Worm (Caenorhabditis elegans) whole organism, early embryonic: Measurements from ENCODE around the gene F12F6.1.

Experiments
- B0310.2 ChIP-seq: sonication (generic microtip); optimal IDR thresholded peaks from 2 replicates; lab custom pipeline; 2016; ENCODE audit warnings: mild to moderate bottlenecking, missing genetic modification characterization, missing compliant biosample characterization
- F13C5.2 ChIP-seq: sonication (generic microtip); optimal IDR thresholded peaks from 2 replicates; lab custom pipeline; 2017; ENCODE audit warnings: mild to moderate bottlenecking, missing genetic modification characterization, inconsistent platforms, missing compliant biosample characterization
- aly-1 ChIP-seq: sonication (generic microtip); optimal IDR thresholded peaks from 2 replicates; lab custom pipeline; 2016; ENCODE audit warnings: missing genetic modification characterization, missing compliant biosample characterization
- ama-1 ChIP-seq: fragments of 150-350 bp; optimal IDR thresholded peaks from 2 replicates; lab custom pipeline; 2014
- ceh-13 ChIP-seq: fragments of 200-800 bp; sonication (Bioruptor generic); optimal IDR thresholded peaks from 2 replicates; lab custom pipeline; 2018; ENCODE audit warnings: mild to moderate bottlenecking, missing genetic modification characterization, missing compliant biosample characterization
- ceh-36 ChIP-seq: sonication (generic microtip); optimal IDR thresholded peaks from 2 replicates; lab custom pipeline; 2016; ENCODE audit warnings: missing genetic modification characterization, inconsistent platforms, missing compliant biosample characterization
- ets-7 ChIP-seq: sonication (generic microtip); optimal IDR thresholded peaks from 2 replicates; lab custom pipeline; 2016; ENCODE audit warnings: missing genotype, missing genetic modification characterization, missing compliant biosample characterization
- flt-1 ChIP-seq: fragments of 200-800 bp; sonication (Bioruptor generic); IDR thresholded peaks from 2 replicates; pipeline ENCODE4 v1.3.6; 2022; ENCODE audit warnings: missing genetic modification characterization, missing compliant biosample characterization
- hmbx-1 ChIP-seq: sonication (generic microtip); optimal IDR thresholded peaks from 2 replicates; lab custom pipeline; 2016; ENCODE audit warnings: mild to moderate bottlenecking, missing genetic modification characterization, missing compliant biosample characterization
- hmg-4 ChIP-seq: fragments of 200-800 bp; sonication (Bioruptor generic); optimal IDR thresholded peaks from 2 replicates; lab custom pipeline; 2018; ENCODE audit warnings: mild to moderate bottlenecking, missing genetic modification characterization, missing compliant biosample characterization
- hnd-1 ChIP-seq: sonication (generic microtip); optimal IDR thresholded peaks from 2 replicates; lab custom pipeline; 2016; ENCODE audit warnings: missing genetic modification characterization, missing compliant biosample characterization
- pes-1 ChIP-seq: fragments of 200-800 bp; sonication (Bioruptor generic); IDR thresholded peaks from 2 replicates; pipeline ENCODE4 v1.3.6; 2022; ENCODE audit warnings: missing genetic modification reagents, missing genetic modification characterization, missing compliant biosample characterization
- scrt-1 ChIP-seq: fragments of 200-800 bp; sonication (Bioruptor generic); IDR thresholded peaks from 2 replicates; pipeline ENCODE4 v1.3.6; 2022; ENCODE audit warnings: missing genetic modification characterization, missing compliant biosample characterization
- sea-1 ChIP-seq: fragments of 200-800 bp; sonication (Bioruptor generic); conservative IDR thresholded peaks from 2 replicates; pipeline ENCODE4 v1.3.6; 2022; ENCODE audit warnings: missing genetic modification characterization, missing compliant biosample characterization
- tbx-11 ChIP-seq: fragments of 200-800 bp; sonication (Bioruptor generic); IDR thresholded peaks from 2 replicates; pipeline ENCODE4 v1.3.6; 2022; ENCODE audit warnings: missing genetic modification characterization, missing compliant biosample characterization
- tbx-37 ChIP-seq: fragments of 200-800 bp; sonication (Bioruptor generic); conservative IDR thresholded peaks from 2 replicates; pipeline ENCODE4 v1.3.6; 2022; ENCODE audit warnings: missing genetic modification reagents, missing genetic modification characterization, missing compliant biosample characterization
- tra-4 ChIP-seq: sonication (generic microtip); optimal IDR thresholded peaks from 2 replicates; lab custom pipeline; 2017; ENCODE audit warnings: missing genetic modification characterization, missing compliant biosample characterization

Gene F12F6.1

DNA sequence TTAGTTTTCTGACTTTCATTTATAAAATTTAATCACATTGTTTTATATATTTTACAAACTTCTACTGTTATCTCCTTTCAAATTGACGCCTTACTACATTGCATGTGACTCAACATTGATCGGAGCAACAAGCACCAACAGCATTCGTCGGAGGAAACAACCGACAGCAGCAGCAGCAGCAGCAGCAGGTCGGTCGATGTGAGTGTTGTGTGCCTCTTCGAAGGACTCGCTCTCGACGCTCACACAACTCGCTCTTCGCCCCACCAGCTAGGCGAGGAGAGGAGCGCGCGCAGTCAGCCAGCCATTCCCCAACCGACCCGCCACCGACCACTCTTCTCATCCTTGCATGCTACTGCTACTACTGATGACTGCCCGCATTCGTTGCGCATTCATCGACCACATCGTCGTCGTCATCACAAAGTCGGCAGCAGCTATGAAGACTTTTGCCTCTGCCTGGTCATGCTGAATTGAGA, at the start of gene F12F6.1:
Gene F12F6.1, plus strand, starts transcription at position 51 of the 473 bp plus-strand sequence.
- TF ChIP-seq sea-1, result 0 out of 2 replicates have a peak, but pooled peaks have one; percentile 46
- peak; percentile 81 for TF ChIP-seq hmg-4 (GFP tag; lab: Kevin White, UChicago)
- no peak for TF ChIP-seq flt-1 (GFP tag; lab: Robert Waterston, UW)
- TF ChIP-seq aly-1, result no peak

DNA sequence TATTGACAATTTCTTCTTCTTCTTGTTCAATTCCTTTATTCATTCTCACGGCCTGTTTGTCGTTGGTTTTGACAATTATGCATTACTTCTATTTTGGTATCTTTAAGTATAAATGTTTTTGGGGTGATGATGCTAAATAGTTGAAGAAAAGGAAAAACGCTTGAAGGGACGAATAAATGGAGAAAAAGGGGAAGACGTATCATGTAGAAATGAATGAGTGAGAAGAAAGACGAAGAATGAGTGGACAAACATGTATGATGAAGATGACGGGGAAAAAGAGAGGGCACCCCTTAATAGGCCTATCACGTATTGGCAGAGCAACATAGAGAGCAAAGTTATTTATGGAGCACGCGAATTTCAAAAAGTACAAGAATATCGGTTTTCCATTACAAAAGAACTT, 35.1 kb upstream of the F12F6.1 start, which contains the start of gene M04B2.7:
Gene M04B2.7, minus strand, starts transcription at position 101 of the 400 bp plus-strand sequence.
- no peak for TF ChIP-seq tra-4 (tag; lab: Kevin White, UChicago)

DNA sequence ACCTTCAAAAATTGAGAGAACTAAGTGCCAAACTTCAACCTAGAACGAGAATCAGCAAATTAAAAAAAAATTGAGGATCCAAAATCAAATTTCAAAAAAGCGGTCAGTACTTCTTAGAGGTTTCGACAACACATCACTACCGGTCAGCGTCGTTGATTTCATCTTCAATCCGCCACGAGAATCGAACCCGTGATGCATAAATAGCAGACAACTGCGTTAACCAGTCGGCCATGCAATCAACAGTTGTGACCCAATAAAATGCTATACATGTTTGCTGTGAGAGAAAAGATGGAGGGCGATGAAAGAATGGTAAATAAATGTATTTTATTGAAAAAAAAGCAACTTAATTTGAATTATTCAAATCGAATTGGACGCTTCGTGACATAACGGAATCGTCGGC, 34.1 kb upstream of the F12F6.1 start:
- TF ChIP-seq pes-1 (GFP tag; lab: Robert Waterston, UW), result peak; percentile 91
- peak; percentile 87 for TF ChIP-seq tbx-11
- TF ChIP-seq B0310.2 (tag; lab: Kevin White, UChicago), result peak; percentile 87
- peak; percentile 86 for TF ChIP-seq flt-1 (GFP tag; lab: Robert Waterston, UW)
- peak; percentile 91 for TF ChIP-seq aly-1
- peak; percentile 86 for TF ChIP-seq sea-1
- TF ChIP-seq hmg-4 (GFP tag; lab: Kevin White, UChicago), result peak; percentile 92
- peak; percentile 65 for TF ChIP-seq ets-7 (tag; lab: Kevin White, UChicago)
- TF ChIP-seq F13C5.2 (tag; lab: Kevin White, UChicago), result peak; percentile 89
- TF ChIP-seq scrt-1, result peak; percentile 94
- TF ChIP-seq ceh-13, result peak; percentile 89
- TF ChIP-seq hnd-1 (tag; lab: Kevin White, UChicago), result peak; percentile 79
- peak; percentile 55 for TF ChIP-seq hmbx-1 (tag; lab: Kevin White, UChicago)
- no peak for TF ChIP-seq ama-1 (lab: Kevin White, UChicago)
- no peak for TF ChIP-seq ceh-36 (tag; lab: Kevin White, UChicago)
- peak; percentile 63 for TF ChIP-seq tra-4 (tag; lab: Kevin White, UChicago)
- TF ChIP-seq tbx-37, result peak; percentile 80

DNA sequence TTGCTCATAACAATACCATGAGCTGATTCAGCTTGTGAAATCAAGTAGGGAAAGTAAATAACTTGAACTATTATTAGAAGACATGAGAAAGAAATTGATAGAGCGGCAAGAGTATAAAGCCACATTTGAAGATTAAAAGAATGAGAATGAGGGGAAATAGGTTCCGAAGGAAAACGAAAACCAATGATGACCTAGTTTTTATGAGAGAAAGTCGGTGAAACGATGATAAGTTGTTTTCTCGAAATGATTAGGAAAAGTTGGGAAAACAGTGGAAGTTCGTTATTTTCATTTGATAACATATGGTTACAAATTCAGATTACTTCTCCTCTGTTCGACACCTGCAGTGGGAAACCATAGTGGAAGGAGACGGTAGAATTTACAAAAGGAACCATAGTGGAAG, 31.9 kb upstream of the F12F6.1 start, which contains the start of gene col-128:
Gene col-128, minus strand, starts transcription at position 148 of the 400 bp plus-strand sequence.
- TF ChIP-seq ama-1 (lab: Kevin White, UChicago), result no peak
- no peak for TF ChIP-seq tra-4 (tag; lab: Kevin White, UChicago)
- no peak for TF ChIP-seq hmg-4 (GFP tag; lab: Kevin White, UChicago)
- TF ChIP-seq F13C5.2 (tag; lab: Kevin White, UChicago), result no peak
- TF ChIP-seq ets-7 (tag; lab: Kevin White, UChicago), result no peak
- no peak for TF ChIP-seq pes-1 (GFP tag; lab: Robert Waterston, UW)
- TF ChIP-seq tbx-37, result no peak

DNA sequence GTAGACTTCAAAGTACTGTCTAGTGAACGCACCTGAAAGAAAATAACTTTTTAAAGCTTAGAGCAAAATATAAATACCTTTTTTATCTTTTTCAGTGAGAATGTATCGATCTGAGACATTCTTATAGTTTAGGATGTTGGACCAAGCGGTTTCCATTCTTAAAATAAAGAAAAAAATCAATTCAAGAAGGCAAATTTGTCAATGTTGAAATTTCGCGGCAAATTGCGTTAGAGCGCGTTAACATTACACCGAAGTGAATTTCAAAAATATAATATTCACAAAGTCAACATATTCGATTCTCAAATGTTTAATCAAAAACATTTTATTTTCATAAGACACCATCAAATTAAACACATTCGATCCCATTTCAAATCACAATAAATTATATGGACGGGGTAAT, 22.1 kb upstream of the F12F6.1 start, which contains the start of gene F12F6.7:
Gene F12F6.7, minus strand, starts transcription at position 157 of the 400 bp plus-strand sequence.
- TF ChIP-seq F13C5.2 (tag; lab: Kevin White, UChicago) (no peak), B0310.2 (tag; lab: Kevin White, UChicago) (no peak), ama-1 (lab: Kevin White, UChicago) (no peak), ets-7 (tag; lab: Kevin White, UChicago) (no peak), ceh-36 (tag; lab: Kevin White, UChicago) (no peak), pes-1 (GFP tag; lab: Robert Waterston, UW) (no peak), tbx-37 (no peak), ceh-13 (no peak), hnd-1 (tag; lab: Kevin White, UChicago) (no peak), tra-4 (tag; lab: Kevin White, UChicago) (no peak), tbx-11 (no peak), sea-1 (no peak), flt-1 (GFP tag; lab: Robert Waterston, UW) (no peak), hmg-4 (GFP tag; lab: Kevin White, UChicago) (no peak), aly-1 (no peak), hmbx-1 (tag; lab: Kevin White, UChicago) (no peak), scrt-1 (no peak)

DNA sequence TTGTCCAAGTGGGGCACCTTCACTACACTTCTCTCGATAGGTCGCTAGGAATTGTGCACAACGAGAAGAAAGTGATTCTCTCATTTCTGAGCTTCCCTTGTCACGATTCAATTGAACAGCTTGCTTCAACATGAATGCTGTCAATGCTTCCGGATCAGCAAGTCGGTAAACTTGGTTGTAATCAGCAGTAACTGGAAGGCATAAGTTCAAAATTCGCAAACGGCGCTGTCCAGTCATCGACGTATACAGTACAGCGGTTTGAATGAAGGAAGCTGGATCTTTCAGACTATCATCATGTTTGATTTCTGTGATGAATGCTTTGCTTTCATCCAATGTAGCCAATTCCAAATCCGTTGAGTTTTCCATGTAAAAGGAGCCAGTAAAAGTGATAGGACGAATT, 20.7 kb upstream of the F12F6.1 start:
- TF ChIP-seq ets-7 (tag; lab: Kevin White, UChicago) (no peak), tra-4 (tag; lab: Kevin White, UChicago) (no peak), ceh-13 (no peak), aly-1 (no peak), hmbx-1 (tag; lab: Kevin White, UChicago) (no peak), ama-1 (lab: Kevin White, UChicago) (no peak), hmg-4 (GFP tag; lab: Kevin White, UChicago) (no peak), sea-1 (no peak), B0310.2 (tag; lab: Kevin White, UChicago) (no peak), pes-1 (GFP tag; lab: Robert Waterston, UW) (no peak), flt-1 (GFP tag; lab: Robert Waterston, UW) (no peak), ceh-36 (tag; lab: Kevin White, UChicago) (no peak), hnd-1 (tag; lab: Kevin White, UChicago) (no peak), scrt-1 (no peak)

DNA sequence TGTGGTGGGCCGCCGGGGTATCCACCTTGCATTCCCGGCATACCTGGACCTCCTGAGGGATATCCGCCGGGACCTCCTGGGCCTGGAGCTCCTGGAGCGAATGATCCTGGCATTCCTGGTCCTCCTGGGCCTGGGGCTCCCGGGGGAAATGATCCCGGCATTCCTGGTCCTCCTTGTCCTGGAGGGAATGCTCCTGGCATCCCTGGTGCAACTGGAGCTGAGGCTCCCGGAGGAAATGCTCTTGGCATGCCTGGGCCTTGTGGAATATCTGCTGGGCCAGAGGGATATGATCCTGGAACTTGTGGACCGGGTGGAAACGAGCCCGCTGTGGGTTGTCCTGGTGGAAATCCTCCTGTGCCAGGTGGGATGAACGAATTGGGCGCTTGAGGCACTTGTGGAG, 18.7 kb upstream of the F12F6.1 start:
- TF ChIP-seq ama-1 (lab: Kevin White, UChicago), result no peak
- TF ChIP-seq ceh-13, result no peak
- no peak for TF ChIP-seq hmbx-1 (tag; lab: Kevin White, UChicago)
- TF ChIP-seq tra-4 (tag; lab: Kevin White, UChicago), result no peak
- TF ChIP-seq tbx-11, result no peak
- no peak for TF ChIP-seq sea-1
- TF ChIP-seq aly-1, result peak; percentile 33
- TF ChIP-seq pes-1 (GFP tag; lab: Robert Waterston, UW), result no peak

DNA sequence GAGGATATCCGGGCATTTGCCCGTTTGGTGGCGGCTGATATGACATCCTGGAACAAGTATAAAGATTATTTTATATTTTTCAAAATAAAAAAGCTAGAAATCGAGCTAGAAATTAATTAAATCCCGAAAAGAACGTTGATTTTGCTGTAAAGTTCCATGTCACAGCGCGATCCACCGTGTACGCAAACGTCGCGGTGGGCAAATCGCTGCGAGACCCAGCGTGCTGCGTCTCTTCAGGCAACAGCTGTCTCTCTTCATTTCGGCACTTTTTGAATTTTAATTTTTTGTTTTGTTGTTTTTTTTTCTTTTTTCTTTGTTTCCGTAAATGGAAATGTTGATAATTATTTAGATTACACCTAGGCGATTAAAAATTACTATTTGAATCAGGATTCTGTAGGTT, 17.6 kb upstream of the F12F6.1 start, which contains the start of gene sec-24.1:
Gene sec-24.1, minus strand, starts transcription at position 49 of the 400 bp plus-strand sequence.
- TF ChIP-seq hmg-4 (GFP tag; lab: Kevin White, UChicago) (no peak), pes-1 (GFP tag; lab: Robert Waterston, UW) (0 out of 2 replicates have a peak, but pooled peaks have one; percentile 44), sea-1 (no peak), B0310.2 (tag; lab: Kevin White, UChicago) (no peak), flt-1 (GFP tag; lab: Robert Waterston, UW) (no peak), tra-4 (tag; lab: Kevin White, UChicago) (no peak), F13C5.2 (tag; lab: Kevin White, UChicago) (peak; percentile 47), ceh-13 (no peak)
